Fruit fly (Drosophila melanogaster): ENCODE data around the gene CG13101.

DNA sequence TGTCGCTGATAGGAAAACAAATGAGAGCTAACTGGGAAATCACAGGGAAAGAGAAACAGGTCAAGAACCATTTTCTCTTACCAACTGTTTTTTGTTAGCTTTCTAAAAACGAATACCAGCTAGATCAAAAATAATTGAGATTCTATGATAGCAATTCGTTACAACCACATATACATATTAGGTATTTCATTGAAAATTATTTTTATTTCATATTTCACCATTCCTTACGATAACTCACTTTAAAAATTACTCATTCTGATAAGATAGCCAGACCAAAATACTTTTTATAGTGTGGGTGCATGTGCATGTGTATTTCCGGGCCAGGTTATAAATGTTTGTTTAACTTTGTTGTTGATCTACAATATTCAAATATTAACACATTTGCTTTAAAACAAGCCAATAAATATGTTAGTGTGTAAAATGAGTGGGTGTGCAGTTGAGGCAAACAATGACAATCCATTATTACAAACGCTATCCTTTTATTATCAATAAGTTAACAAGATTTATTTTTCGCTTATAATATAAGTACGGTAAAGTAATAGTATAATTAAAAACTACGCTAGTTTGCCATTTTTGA, 46.7 kb downstream of the CG13101 start:
- no peak for TF ChIP-seq Dll (optimal IDR thresholded peaks at IDR 0.05)
- no peak for TF ChIP-seq pan (optimal IDR thresholded peaks at IDR 0.05)
